Fruit fly (Drosophila melanogaster): ENCODE results near the gene CG4239.
A peak's percentile ranks its signal among the peaks of the same experiment; 100 is the strongest.

The CG4239 gene

DNA sequence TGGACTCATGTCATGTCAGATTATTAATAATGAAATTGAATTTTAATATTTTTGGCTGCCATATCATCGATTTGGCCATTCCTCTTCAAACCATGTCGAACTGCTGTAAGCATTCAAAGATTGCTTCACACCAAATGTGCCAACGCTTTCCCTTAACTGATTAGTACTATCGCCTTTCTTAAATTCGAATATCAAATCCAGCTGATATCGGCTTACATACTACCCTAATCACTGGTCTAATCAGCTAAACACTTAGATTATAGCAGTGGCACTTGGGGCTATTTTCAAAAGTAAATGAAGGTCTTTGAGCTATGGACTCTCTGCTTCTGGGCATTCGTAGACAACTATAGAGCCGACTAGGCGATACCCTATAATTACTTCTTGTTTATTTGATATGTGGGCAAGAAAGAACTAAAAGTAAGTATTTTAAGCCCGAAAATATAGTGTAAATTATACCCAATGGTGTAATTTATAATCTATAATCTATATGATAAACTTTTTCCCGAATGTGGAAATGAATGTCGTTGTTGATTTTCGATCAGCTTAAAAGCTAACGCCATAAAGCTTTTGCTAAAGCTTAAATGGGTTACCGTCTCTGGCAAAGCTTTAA lies 18.8 kb downstream of the CG4239 start (continued):
- TF ChIP-seq unpg (GFP tag; optimal IDR thresholded peaks at IDR 0.05) (peak; percentile 89), CG3065 (GFP tag; optimal IDR thresholded peaks at IDR 0.05) (no peak), kay (GFP tag; optimal IDR thresholded peaks at IDR 0.05) (peak; percentile 47), CG6765 (GFP tag; optimal IDR thresholded peaks at IDR 0.05) (peak; percentile 79), zen (tag; optimal IDR thresholded peaks at IDR 0.05) (peak; percentile 18), dysf (GFP tag; IDR thresholded peaks at IDR 0.05) (peak; percentile 88), pum (GFP tag; optimal IDR thresholded peaks at IDR 0.05) (peak; percentile 36), disco-r (GFP tag; optimal IDR thresholded peaks at IDR 0.05) (no peak), CHES-1-like (GFP tag; optimal IDR thresholded peaks at IDR 0.05) (peak; percentile 18), z (GFP tag; IDR thresholded peaks at IDR 0.05) (0 out of 3 replicates have a peak, but pooled peaks have one; percentile 16), CG7745 (tag; optimal IDR thresholded peaks at IDR 0.05) (no peak), Dfd (GFP tag; optimal IDR thresholded peaks at IDR 0.05) (no peak), dm (GFP tag; optimal IDR thresholded peaks at IDR 0.05) (peak; percentile 9), aop (GFP tag; IDR thresholded peaks at IDR 0.05) (no peak), Kr (GFP tag; optimal IDR thresholded peaks at IDR 0.05) (no peak), pnt (GFP tag; optimal IDR thresholded peaks at IDR 0.05) (peak; percentile 43), CG2678 (tag; optimal IDR thresholded peaks at IDR 0.05) (peak; percentile 89), otp (GFP tag; IDR thresholded peaks at IDR 0.05) (peak; percentile 67; the same call in 2 of the 3 replicates), Myb (GFP tag; optimal IDR thresholded peaks at IDR 0.05) (peak; percentile 24), dpn (GFP tag; optimal IDR thresholded peaks at IDR 0.05) (peak; percentile 62 to 84), CG15269 (tag; optimal IDR thresholded peaks at IDR 0.05) (peak; percentile 89), gfzf (GFP tag; optimal IDR thresholded peaks at IDR 0.05) (no peak), CG9876 (GFP tag; optimal IDR thresholded peaks at IDR 0.05) (no peak), Sin3A (optimal IDR thresholded peaks at IDR 0.05) (no peak), CG42726 (GFP tag; IDR thresholded peaks at IDR 0.05; ENCODE audit: partially characterized antibody) (no peak), gcm (GFP tag; optimal IDR thresholded peaks at IDR 0.05) (no peak), Hr3 (GFP tag; optimal IDR thresholded peaks at IDR 0.05) (peak; percentile 69), MBD-R2 (GFP tag; IDR thresholded peaks at IDR 0.05) (peak; percentile 46; the same call in 1 of the 2 replicates), Fer2 (tag; optimal IDR thresholded peaks at IDR 0.05) (peak; percentile 4), CG8388 (GFP tag; optimal IDR thresholded peaks at IDR 0.05) (peak; percentile 64), CG11560 (tag; IDR thresholded peaks at IDR 0.05) (no peak), Taf1 (GFP tag; IDR thresholded peaks at IDR 0.05) (peak; percentile 55), tap (tag; optimal IDR thresholded peaks at IDR 0.05) (no peak), CG13624 (GFP tag; optimal IDR thresholded peaks at IDR 0.05) (peak; percentile 72), CG14441 (GFP tag; IDR thresholded peaks at IDR 0.05) (peak; percentile 78), mam (GFP tag; optimal IDR thresholded peaks at IDR 0.05) (peak; percentile 75), cwo (GFP tag; optimal IDR thresholded peaks at IDR 0.05) (peak; percentile 79), phol (tag; optimal IDR thresholded peaks at IDR 0.05) (peak; percentile 74), CG15479 (GFP tag; optimal IDR thresholded peaks at IDR 0.05) (no peak), Ets65A (GFP tag) (peak; percentile 62), CG1602 (GFP tag; optimal IDR thresholded peaks at IDR 0.05) (peak; percentile 54), Med (GFP tag) (peak; percentile 94), CG8290 (GFP tag; optimal IDR thresholded peaks at IDR 0.05) (peak; percentile 20), CG8290 (tag; optimal IDR thresholded peaks at IDR 0.05) (no peak), gro (GFP tag; optimal IDR thresholded peaks at IDR 0.05) (no peak), slbo (GFP tag; IDR thresholded peaks at IDR 0.05) (peak; percentile 85), trh (GFP tag; optimal IDR thresholded peaks at IDR 0.05) (peak; percentile 45), Hmr (GFP tag; optimal IDR thresholded peaks at IDR 0.05) (peak; percentile 87), ase (GFP tag; IDR thresholded peaks at IDR 0.05) (peak; percentile 62; the same call in 1 of the 3 replicates), fu2 (GFP tag; optimal IDR thresholded peaks at IDR 0.05) (peak; percentile 12), ap (GFP tag; IDR thresholded peaks at IDR 0.05) (peak; percentile 62; the same call in 1 of the 2 replicates)

All from whole organism, embryonic.